Fruit fly (Drosophila melanogaster): ENCODE data around the gene CG42564.

CG42564 gene

dm6 chr3R:6426173-6426899 is 52.1 kb downstream of the CG42564 start (continued):
- TF ChIP-seq chinmo (GFP tag; IDR thresholded peaks at IDR 0.05; ENCODE audit: partially characterized antibody), result peak; percentile 80; the same call in 1 of the 4 replicates
- TF ChIP-seq odd (GFP tag; optimal IDR thresholded peaks at IDR 0.05), result no peak
- TF ChIP-seq pros (GFP tag; optimal IDR thresholded peaks at IDR 0.05), result peak; percentile 57
- no peak for TF ChIP-seq ems (GFP tag; optimal IDR thresholded peaks at IDR 0.05)
- TF ChIP-seq tll (GFP tag; optimal IDR thresholded peaks at IDR 0.05), result no peak
- peak; percentile 18 for TF ChIP-seq CG15514 (GFP tag; optimal IDR thresholded peaks at IDR 0.05)
- TF ChIP-seq ap (GFP tag; IDR thresholded peaks at IDR 0.05), result no peak
- TF ChIP-seq so (GFP tag; IDR thresholded peaks at IDR 0.05), result peak; percentile 19; the same call in 1 of the 3 replicates
- no peak for TF ChIP-seq CG12942 (GFP tag; optimal IDR thresholded peaks at IDR 0.05)
- peak; percentile 77 for TF ChIP-seq Adf1 (GFP tag; IDR thresholded peaks at IDR 0.05)
- TF ChIP-seq Sry-δ (GFP tag; optimal IDR thresholded peaks at IDR 0.05), result no peak
- TF ChIP-seq CG11456 (GFP tag; IDR thresholded peaks at IDR 0.05), result 0 out of 3 replicates have a peak, but pooled peaks have one; percentile 31
- TF ChIP-seq bowl (GFP tag; IDR thresholded peaks at IDR 0.05), result peak; percentile 33; the same call in 1 of the 2 replicates
- no peak for TF ChIP-seq CG8388 (GFP tag; optimal IDR thresholded peaks at IDR 0.05)
- TF ChIP-seq Neu2 (GFP tag; optimal IDR thresholded peaks at IDR 0.05; ENCODE audit: borderline replicate concordance), result no peak
- no peak for TF ChIP-seq grau (tag; optimal IDR thresholded peaks at IDR 0.05)
- TF ChIP-seq jigr1 (GFP tag; IDR thresholded peaks at IDR 0.05), result no peak
- no peak for TF ChIP-seq Ptx1 (GFP tag; IDR thresholded peaks at IDR 0.05)
- peak; percentile 65 to 96 for TF ChIP-seq insv (GFP tag; optimal IDR thresholded peaks at IDR 0.05)
- TF ChIP-seq Sox100B (GFP tag; optimal IDR thresholded peaks at IDR 0.05), result peak; percentile 8
- TF ChIP-seq PHDP (tag; optimal IDR thresholded peaks at IDR 0.05), result no peak
- 0 out of 2 replicates have a peak, but pooled peaks have one; percentile 9 for TF ChIP-seq Ada2b (GFP tag; IDR thresholded peaks at IDR 0.05)
- peak; percentile 25 for TF ChIP-seq ab (GFP tag; optimal IDR thresholded peaks at IDR 0.05)
- TF ChIP-seq tgo (GFP tag; IDR thresholded peaks at IDR 0.05), result peak; percentile 41; the same call in 1 of the 3 replicates
- TF ChIP-seq Pdp1 (GFP tag; optimal IDR thresholded peaks at IDR 0.05), result peak in 1 of 2 experiments; percentile 8
- no peak for TF ChIP-seq CG10979 (tag; optimal IDR thresholded peaks at IDR 0.05)
- TF ChIP-seq cwo (GFP tag; optimal IDR thresholded peaks at IDR 0.05), result peak; percentile 28
- peak; percentile 23; the same call in 1 of the 2 replicates for TF ChIP-seq E2f1 (GFP tag; IDR thresholded peaks at IDR 0.05)
- 0 out of 3 replicates have a peak, but pooled peaks have one; percentile 45 for TF ChIP-seq mld (GFP tag; IDR thresholded peaks at IDR 0.05; ENCODE audit: partially characterized antibody)
- no peak for TF ChIP-seq Camta (GFP tag; optimal IDR thresholded peaks at IDR 0.05)
- peak; percentile 95 for TF ChIP-seq sd (tag; optimal IDR thresholded peaks at IDR 0.05)
- peak; percentile 49 for TF ChIP-seq CG10543 (GFP tag; optimal IDR thresholded peaks at IDR 0.05)
- TF ChIP-seq CG15073 (GFP tag; optimal IDR thresholded peaks at IDR 0.05), result no peak
- peak; percentile 52 for TF ChIP-seq CG3838 (GFP tag; optimal IDR thresholded peaks at IDR 0.05)
- TF ChIP-seq CG13287 (GFP tag; IDR thresholded peaks at IDR 0.05; ENCODE audit: partially characterized antibody), result peak; percentile 30; the same call in 1 of the 2 replicates
- TF ChIP-seq Med (GFP tag), result peak; percentile 69
- 0 out of 2 replicates have a peak, but pooled peaks have one; percentile 18 for TF ChIP-seq aop (GFP tag; IDR thresholded peaks at IDR 0.05)
- peak; percentile 66 for TF ChIP-seq CG10431 (GFP tag; optimal IDR thresholded peaks at IDR 0.05)
- TF ChIP-seq pfk (GFP tag; optimal IDR thresholded peaks at IDR 0.05), result peak; percentile 95

Measured in whole organism, embryonic.